Fruit fly (Drosophila melanogaster): ENCODE data around the gene tim.

DNA sequence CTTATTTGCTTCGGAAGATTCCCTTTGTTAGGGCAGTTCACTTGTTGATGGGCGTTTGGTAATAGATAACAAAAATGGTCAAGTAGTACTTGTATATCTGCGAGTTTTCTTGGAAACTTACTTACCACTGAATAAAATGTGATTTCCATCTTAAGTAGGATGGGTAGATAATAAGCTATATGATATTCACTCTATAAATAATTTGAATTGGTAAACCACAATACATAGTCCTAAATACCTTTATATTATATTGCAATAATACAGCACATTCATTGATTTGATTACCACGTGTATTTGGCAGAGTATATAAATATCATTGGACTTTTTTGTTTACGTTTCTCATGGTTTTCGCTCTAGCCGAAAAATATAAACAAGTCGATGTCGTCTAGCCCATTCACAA lies 32.0 kb downstream of the tim start:
- no peak for TF ChIP-seq CG13204 (GFP tag; optimal IDR thresholded peaks at IDR 0.05)
- no peak for TF ChIP-seq rn (GFP tag; IDR thresholded peaks at IDR 0.05)
- no peak for TF ChIP-seq Snoo (tag; optimal IDR thresholded peaks at IDR 0.05)
- no peak for TF ChIP-seq D1 (tag; optimal IDR thresholded peaks at IDR 0.05)
- TF ChIP-seq gl (tag; optimal IDR thresholded peaks at IDR 0.05): no peak
- no peak for TF ChIP-seq CG32121 (GFP tag; IDR thresholded peaks at IDR 0.05)
- TF ChIP-seq CG9948 (tag; optimal IDR thresholded peaks at IDR 0.05): no peak
- TF ChIP-seq CG14655 (GFP tag; optimal IDR thresholded peaks at IDR 0.05): no peak
- TF ChIP-seq CG34367 (tag; optimal IDR thresholded peaks at IDR 0.05): no peak
